Worm (Caenorhabditis elegans) whole organism, L1 larva: ENCODE results near the gene W06G6.17.
"Not testable (repeated sequence)": the region's sequence is repeated elsewhere in the genome, so short reads cannot be mapped to it uniquely, and the experiment has no call there.

ENCODE experiments used
- C16A3.4 ChIP-seq: fragments of 150-350 bp; optimal IDR thresholded peaks from 2 replicates; lab custom pipeline; 2014; ENCODE audit warnings: missing biosample characterization, missing genetic modification characterization
- ceh-8 ChIP-seq: fragments of 200-800 bp; sonication (Bioruptor generic); optimal IDR thresholded peaks from 2 replicates; lab custom pipeline; 2018; ENCODE audit warnings: mild to moderate bottlenecking, missing genetic modification characterization, moderate library complexity, missing compliant biosample characterization
- fkh-8 ChIP-seq: sonication (generic microtip); optimal IDR thresholded peaks from 2 replicates; lab custom pipeline; 2016; ENCODE audit warnings: mild to moderate bottlenecking, missing genetic modification characterization, missing compliant biosample characterization
- fos-1 ChIP-seq: fragments of 150-350 bp; optimal IDR thresholded peaks from 2 replicates; lab custom pipeline; 2014; ENCODE audit warnings: missing biosample characterization, missing genetic modification characterization
- mep-1 ChIP-seq: fragments of 150-350 bp; optimal IDR thresholded peaks from 2 replicates; lab custom pipeline; 2014; ENCODE audit warnings: missing biosample characterization, missing genetic modification characterization
- nhr-76 ChIP-seq: sonication (generic microtip); optimal IDR thresholded peaks from 2 replicates; lab custom pipeline; 2017; ENCODE audit warnings: missing biosample characterization, missing genetic modification characterization
- ztf-4 ChIP-seq: fragments of 150-350 bp; optimal IDR thresholded peaks from 2 replicates; lab custom pipeline; 2014; ENCODE audit warnings: missing biosample characterization, missing genetic modification characterization

ce11 chrV:16649200-16649599 lies 4.1 kb upstream of the W06G6.17 start, which contains the start of gene W06G6.11:
- TF ChIP-seq C16A3.4 (tag; lab: Kevin White, UChicago); ceh-8 (GFP tag; lab: Kevin White, UChicago); mep-1 (tag; lab: Kevin White, UChicago); fkh-8 (tag; lab: Kevin White, UChicago); ztf-4 (tag; lab: Kevin White, UChicago); nhr-76; fos-1 (tag; lab: Kevin White, UChicago): not testable (repeated sequence)
